Worm (Caenorhabditis elegans): ENCODE measurements around the gene gtap-2.

Gene gtap-2

ce11 chrIII:9808179-9808578, at the start of gene gtap-2:
Gene gtap-2 (plus strand): TSS chrIII:9808544.
- TF ChIP-seq lsy-2 (tag; optimal IDR thresholded peaks at IDR 0.05) (peak in 1 of 2 experiments; percentile 65), unc-55 (GFP tag; optimal IDR thresholded peaks at IDR 0.05) (peak; percentile 64), sma-9 (GFP tag; optimal IDR thresholded peaks at IDR 0.05) (peak; percentile 15), sma-9 (tag; optimal IDR thresholded peaks at IDR 0.05) (no peak), snpc-4 (tag; optimal IDR thresholded peaks at IDR 0.05) (no peak), C34F6.9 (tag; optimal IDR thresholded peaks at IDR 0.05) (peak; percentile 69), mab-5 (tag; optimal IDR thresholded peaks at IDR 0.05) (no peak)

ce11 chrIII:9758848-9759247, 49.5 kb upstream of the gtap-2 start, which contains the start of gene rmd-1:
Gene rmd-1 (plus strand): TSS chrIII:9759094.
- TF ChIP-seq mdl-1 (tag; optimal IDR thresholded peaks at IDR 0.05) (no peak), ceh-16 (tag; optimal IDR thresholded peaks at IDR 0.05) (no peak), lin-39 (tag; optimal IDR thresholded peaks at IDR 0.05) (no peak), sem-4 (tag; optimal IDR thresholded peaks at IDR 0.05) (no peak), R02D3.7 (tag; optimal IDR thresholded peaks at IDR 0.05) (no peak), nhr-129 (tag; optimal IDR thresholded peaks at IDR 0.05) (no peak), lin-13 (GFP tag; optimal IDR thresholded peaks at IDR 0.05) (no peak), dmd-4 (tag; optimal IDR thresholded peaks at IDR 0.05) (no peak), sma-9 (GFP tag; optimal IDR thresholded peaks at IDR 0.05) (no peak), sma-9 (tag; optimal IDR thresholded peaks at IDR 0.05) (no peak), nhr-6 (tag; optimal IDR thresholded peaks at IDR 0.05) (no peak), unc-62 (GFP tag; optimal IDR thresholded peaks at IDR 0.05) (no peak), peb-1 (tag; optimal IDR thresholded peaks at IDR 0.05) (no peak), ceh-82 (tag; optimal IDR thresholded peaks at IDR 0.05) (no peak), lsy-2 (tag; optimal IDR thresholded peaks at IDR 0.05) (no peak), unc-55 (GFP tag; optimal IDR thresholded peaks at IDR 0.05) (no peak), ZK546.5 (tag; optimal IDR thresholded peaks at IDR 0.05) (no peak)

- TF ChIP-seq nhr-237 (tag; optimal IDR thresholded peaks at IDR 0.05): no peak
- TF ChIP-seq Y55F3AM.14 (GFP tag; optimal IDR thresholded peaks at IDR 0.05): no peak
- no peak for TF ChIP-seq ZK546.5 (tag; optimal IDR thresholded peaks at IDR 0.05)
- no peak for TF ChIP-seq ceh-82 (tag; optimal IDR thresholded peaks at IDR 0.05)
- TF ChIP-seq sem-4 (tag; optimal IDR thresholded peaks at IDR 0.05): no peak
- no peak for TF ChIP-seq nhr-6 (tag; optimal IDR thresholded peaks at IDR 0.05)
- no peak for TF ChIP-seq ceh-16 (tag; optimal IDR thresholded peaks at IDR 0.05)
- TF ChIP-seq snpc-4 (tag; optimal IDR thresholded peaks at IDR 0.05): no peak
- no peak for TF ChIP-seq nhr-21 (tag; optimal IDR thresholded peaks at IDR 0.05)
- TF ChIP-seq R02D3.7 (tag; optimal IDR thresholded peaks at IDR 0.05): no peak
- no peak for TF ChIP-seq dmd-4 (tag; optimal IDR thresholded peaks at IDR 0.05)
- no peak for TF ChIP-seq elt-3 (tag; optimal IDR thresholded peaks at IDR 0.05)
- no peak for TF ChIP-seq peb-1 (tag; optimal IDR thresholded peaks at IDR 0.05)
- TF ChIP-seq lin-39 (tag; optimal IDR thresholded peaks at IDR 0.05): no peak
- TF ChIP-seq aly-2 (tag; optimal IDR thresholded peaks at IDR 0.05): no peak
These were observed 48.2 kb upstream of the gtap-2 start for ce11 chrIII:9760184-9760583.

ce11 chrIII:9762093-9762748, 46.1 kb upstream of the gtap-2 start, which contains the start of gene gcc-2:
Gene gcc-2 (minus strand): TSS chrIII:9762143.
- no peak for TF ChIP-seq unc-55 (GFP tag; optimal IDR thresholded peaks at IDR 0.05)
- TF ChIP-seq blmp-1 (tag; optimal IDR thresholded peaks at IDR 0.05; ENCODE audit: insufficient read depth): no peak
- TF ChIP-seq nhr-21 (tag; optimal IDR thresholded peaks at IDR 0.05): no peak
- no peak for TF ChIP-seq egl-27 (tag; optimal IDR thresholded peaks at IDR 0.05)
- TF ChIP-seq ama-1 (optimal IDR thresholded peaks at IDR 0.05): no peak
- TF ChIP-seq dmd-4 (tag; optimal IDR thresholded peaks at IDR 0.05): no peak
- TF ChIP-seq Y55F3AM.14 (GFP tag; optimal IDR thresholded peaks at IDR 0.05): no peak
- TF ChIP-seq nhr-25 (tag; optimal IDR thresholded peaks at IDR 0.05): no peak
- TF ChIP-seq mab-5 (tag; optimal IDR thresholded peaks at IDR 0.05): no peak
- TF ChIP-seq skn-1 (tag; optimal IDR thresholded peaks at IDR 0.05): no peak
- no peak for TF ChIP-seq nhr-23 (tag; optimal IDR thresholded peaks at IDR 0.05)

ce11 chrIII:9764718-9765117, 43.6 kb upstream of the gtap-2 start:
- TF ChIP-seq fos-1 (tag; optimal IDR thresholded peaks at IDR 0.05): no peak
- no peak for TF ChIP-seq mbf-1 (tag; optimal IDR thresholded peaks at IDR 0.05)
- TF ChIP-seq lin-13 (GFP tag; optimal IDR thresholded peaks at IDR 0.05): no peak
- TF ChIP-seq nhr-25 (tag; optimal IDR thresholded peaks at IDR 0.05): no peak

Measured in whole organism, L2 larva.